Fruit fly (Drosophila melanogaster): Measurements from ENCODE around the gene Hmgcl.

DNA sequence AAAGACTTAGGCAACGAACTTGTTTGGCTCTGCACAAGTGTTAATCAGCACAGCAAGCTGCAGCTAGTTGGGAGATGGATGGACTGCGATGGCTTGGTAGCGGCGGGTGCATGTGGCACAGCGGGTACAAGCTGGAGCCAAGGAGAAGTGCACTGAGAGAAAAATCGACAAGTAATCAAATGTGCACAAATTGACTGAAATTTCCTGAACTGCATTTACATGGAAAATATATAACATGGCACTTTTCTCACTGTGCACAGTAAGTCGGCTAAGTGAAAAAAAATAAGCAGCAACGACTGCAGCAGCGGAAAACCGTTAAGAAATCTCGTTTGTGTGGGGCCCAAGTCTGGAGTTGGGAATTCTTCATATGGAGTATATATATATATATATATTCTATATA is 30.9 kb downstream of the Hmgcl start:
- TF ChIP-seq Dll (optimal IDR thresholded peaks at IDR 0.05): no peak
- no peak for TF ChIP-seq psq (optimal IDR thresholded peaks at IDR 0.05)
- TF ChIP-seq usp (GFP tag; optimal IDR thresholded peaks at IDR 0.05): no peak
- TF ChIP-seq EcR (GFP tag; optimal IDR thresholded peaks at IDR 0.05): no peak
- TF ChIP-seq pan (optimal IDR thresholded peaks at IDR 0.05): no peak
- no peak for TF ChIP-seq CG8478 (optimal IDR thresholded peaks at IDR 0.05)

Data from whole organism.